Fruit fly (Drosophila melanogaster): ENCODE data around the gene ND-ACP.

- TF ChIP-seq CTCF (optimal IDR thresholded peaks at IDR 0.05) (no peak), CG8478 (optimal IDR thresholded peaks at IDR 0.05) (no peak)
These were observed 24.4 kb upstream of the ND-ACP start for dm6 chr3L:1305317-1305716.
